Fruit fly (Drosophila melanogaster): ENCODE data around the gene csw.

Gene csw

DNA sequence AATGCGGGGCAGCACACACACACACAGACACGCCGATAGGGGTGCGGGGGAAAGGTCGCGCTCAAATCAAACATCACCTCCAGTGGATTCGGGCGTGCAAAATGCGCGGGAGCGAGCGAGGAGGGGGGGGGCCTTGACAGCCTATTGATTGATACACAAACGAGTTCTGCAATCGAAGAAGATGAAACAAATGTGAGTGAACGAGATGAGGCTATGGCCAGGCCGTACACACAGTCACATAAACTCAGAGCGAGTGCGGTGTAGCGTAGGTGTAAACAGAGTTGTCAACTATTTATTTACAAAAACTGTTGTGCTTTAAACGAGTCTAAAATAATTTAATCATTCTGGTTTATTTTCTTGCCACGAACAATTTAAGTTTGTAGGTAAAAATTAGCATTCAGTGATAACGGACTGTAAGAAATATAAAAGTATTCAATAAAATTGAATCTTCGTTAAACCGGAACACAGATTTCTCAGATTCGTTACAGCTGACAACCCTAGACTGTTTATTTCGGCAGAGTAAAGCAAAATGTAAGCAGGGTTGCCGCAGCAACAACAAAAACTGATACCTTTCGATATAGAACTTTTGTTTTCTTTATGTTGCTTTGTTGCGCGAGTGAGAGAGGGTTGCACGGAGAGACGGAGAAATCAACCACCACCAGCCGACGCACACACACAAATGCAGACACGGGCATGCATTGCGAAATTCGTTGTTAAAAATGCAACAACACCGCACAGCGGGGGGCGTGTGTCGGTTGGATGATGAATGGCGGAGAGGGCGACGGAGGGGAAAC lies 41.1 kb downstream of the csw start (continued):
- no peak for TF ChIP-seq nerfin-2 (GFP tag; IDR thresholded peaks at IDR 0.05; ENCODE audit: partially characterized antibody)
- TF ChIP-seq sisA (GFP tag; IDR thresholded peaks at IDR 0.05), result peak; percentile 79
- TF ChIP-seq ranshi (GFP tag; IDR thresholded peaks at IDR 0.05), result peak; percentile 81
- TF ChIP-seq br (optimal IDR thresholded peaks at IDR 0.05), result no peak
- peak; percentile 64 for TF ChIP-seq tx (GFP tag; optimal IDR thresholded peaks at IDR 0.05)
- TF ChIP-seq kay (GFP tag; optimal IDR thresholded peaks at IDR 0.05), result peak; percentile 75
- no peak for TF ChIP-seq Dll (GFP tag; IDR thresholded peaks at IDR 0.05; ENCODE audit: partially characterized antibody)
- peak; percentile 85 for TF ChIP-seq scrt (GFP tag; optimal IDR thresholded peaks at IDR 0.05)
- peak; percentile 89 for TF ChIP-seq CG18476 (GFP tag; optimal IDR thresholded peaks at IDR 0.05)
- TF ChIP-seq gro (GFP tag; optimal IDR thresholded peaks at IDR 0.05), result peak; percentile 69
- peak; percentile 57; the same call in 1 of the 3 replicates for TF ChIP-seq CG11560 (tag; IDR thresholded peaks at IDR 0.05)
- TF ChIP-seq luna (GFP tag; optimal IDR thresholded peaks at IDR 0.05), result peak; percentile 68
- peak; percentile 65 for TF ChIP-seq Ets97D (GFP tag; optimal IDR thresholded peaks at IDR 0.05)
- peak; percentile 82 for TF ChIP-seq CG1529 (GFP tag; optimal IDR thresholded peaks at IDR 0.05)
- peak; percentile 87 for TF ChIP-seq ci (GFP tag; IDR thresholded peaks at IDR 0.05)
- TF ChIP-seq CG15073 (GFP tag; optimal IDR thresholded peaks at IDR 0.05), result peak; percentile 63
- peak; percentile 89 for TF ChIP-seq CG2120 (GFP tag; optimal IDR thresholded peaks at IDR 0.05)
- peak; percentile 79 for TF ChIP-seq CG12744 (GFP tag; optimal IDR thresholded peaks at IDR 0.05)
- peak; percentile 2 for TF ChIP-seq pzg (GFP tag; optimal IDR thresholded peaks at IDR 0.05)
- TF ChIP-seq GATAe (GFP tag; conservative IDR thresholded peaks at IDR 0.05), result no peak
- peak; percentile 47 for TF ChIP-seq CG8290 (GFP tag; optimal IDR thresholded peaks at IDR 0.05)
- peak; percentile 55 to 87 for TF ChIP-seq CG8290 (tag; optimal IDR thresholded peaks at IDR 0.05)
- TF ChIP-seq dpn (GFP tag; optimal IDR thresholded peaks at IDR 0.05), result peak; percentile 87
- TF ChIP-seq Sry-δ (GFP tag; optimal IDR thresholded peaks at IDR 0.05), result peak; percentile 53
- peak; percentile 63 for TF ChIP-seq Jarid2 (GFP tag; optimal IDR thresholded peaks at IDR 0.05)
- no peak for TF ChIP-seq hkb (optimal IDR thresholded peaks at IDR 0.05)
- peak; percentile 92 for TF ChIP-seq hkb (GFP tag; IDR thresholded peaks at IDR 0.05)
- TF ChIP-seq CG11723 (GFP tag; optimal IDR thresholded peaks at IDR 0.05), result peak; percentile 83
- TF ChIP-seq H15 (GFP tag; IDR thresholded peaks at IDR 0.05), result peak; percentile 72; the same call in 2 of the 3 replicates
- peak; percentile 46; the same call in 3 of the 4 replicates for TF ChIP-seq Gug (GFP tag; IDR thresholded peaks at IDR 0.05)
- peak; percentile 68 for TF ChIP-seq ewg (GFP tag; optimal IDR thresholded peaks at IDR 0.05)
- peak; percentile 90 for TF ChIP-seq CG14441 (GFP tag; IDR thresholded peaks at IDR 0.05)
- peak; percentile 53 for TF ChIP-seq da (GFP tag; optimal IDR thresholded peaks at IDR 0.05)
- peak; percentile 77 for TF ChIP-seq Deaf1 (tag; optimal IDR thresholded peaks at IDR 0.05)
- peak; percentile 81 for TF ChIP-seq tio (GFP tag; optimal IDR thresholded peaks at IDR 0.05)
- TF ChIP-seq CG8281 (tag; optimal IDR thresholded peaks at IDR 0.05), result peak; percentile 79
- TF ChIP-seq Aef1 (GFP tag; IDR thresholded peaks at IDR 0.05), result no peak; the same call in none of the 3 replicates
- no peak for TF ChIP-seq gt (GFP tag; IDR thresholded peaks at IDR 0.05)
- peak; percentile 75 for TF ChIP-seq CG34422 (GFP tag; IDR thresholded peaks at IDR 0.05)
- peak; percentile 37 for TF ChIP-seq HLHmδ (GFP tag; optimal IDR thresholded peaks at IDR 0.05)
- peak; percentile 74 for TF ChIP-seq CG33213 (GFP tag; optimal IDR thresholded peaks at IDR 0.05)
- peak; percentile 43 for TF ChIP-seq CTCF (GFP tag; optimal IDR thresholded peaks at IDR 0.05)
- peak; percentile 92 for TF ChIP-seq Oli (tag; optimal IDR thresholded peaks at IDR 0.05)
- peak in 1 of 2 experiments; percentile 45 for TF ChIP-seq crp (GFP tag; optimal IDR thresholded peaks at IDR 0.05)
- TF ChIP-seq insv (GFP tag; optimal IDR thresholded peaks at IDR 0.05), result peak; percentile 12 to 68
- TF ChIP-seq tap (tag; optimal IDR thresholded peaks at IDR 0.05), result peak; percentile 90
- peak; percentile 75 for TF ChIP-seq CHES-1-like (GFP tag; optimal IDR thresholded peaks at IDR 0.05)
- TF ChIP-seq odd (GFP tag; optimal IDR thresholded peaks at IDR 0.05), result peak; percentile 85
- peak; percentile 71 for TF ChIP-seq wek (GFP tag; optimal IDR thresholded peaks at IDR 0.05)
- peak; percentile 95 for TF ChIP-seq Fer1 (GFP tag; optimal IDR thresholded peaks at IDR 0.05)
- peak; percentile 76 for TF ChIP-seq Hmx (GFP tag; optimal IDR thresholded peaks at IDR 0.05)

Data from whole organism, embryonic.